Fruit fly (Drosophila melanogaster): Measurements from ENCODE around the gene Dop1R2.

DNA sequence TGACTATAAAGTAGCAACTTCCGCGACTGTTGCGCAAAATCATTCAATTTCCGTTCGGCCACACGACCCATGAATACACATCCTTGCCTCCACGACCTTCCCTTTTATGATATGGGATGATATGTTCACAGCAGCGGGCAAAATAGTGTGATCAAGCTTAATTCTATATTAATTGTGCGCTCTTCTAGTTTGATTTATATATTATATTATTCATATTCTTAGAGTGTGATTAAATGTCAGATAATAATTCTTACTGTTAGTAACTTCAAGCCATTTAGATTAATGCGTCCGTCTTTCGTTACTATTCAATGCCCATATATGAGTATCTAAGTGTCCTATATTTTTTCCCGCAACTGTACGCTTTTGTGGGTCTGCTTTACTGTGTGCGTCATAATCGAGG is 78.4 kb downstream of the Dop1R2 start:
- no peak for TF ChIP-seq psq (optimal IDR thresholded peaks at IDR 0.05)
- no peak for TF ChIP-seq EcR (GFP tag; optimal IDR thresholded peaks at IDR 0.05)
- TF ChIP-seq usp (GFP tag; optimal IDR thresholded peaks at IDR 0.05): no peak
- TF ChIP-seq pan (optimal IDR thresholded peaks at IDR 0.05): no peak
- TF ChIP-seq CG8478 (optimal IDR thresholded peaks at IDR 0.05): no peak
